Fruit fly (Drosophila melanogaster): ENCODE results near the gene CG15021.

- no peak for TF ChIP-seq pan (optimal IDR thresholded peaks at IDR 0.05)
- no peak for TF ChIP-seq pan (GFP tag; optimal IDR thresholded peaks at IDR 0.05 in 1 of 2, IDR thresholded peaks at IDR 0.05 in 1 of 2)
- no peak for TF ChIP-seq CHES-1-like (GFP tag; optimal IDR thresholded peaks at IDR 0.05)
- no peak for TF ChIP-seq GATAe (GFP tag; conservative IDR thresholded peaks at IDR 0.05)
- TF ChIP-seq fd96Cb (tag; optimal IDR thresholded peaks at IDR 0.05) = no peak
Measured at dm6 chr3L:4426581-4426980, 9.9 kb upstream of the CG15021 start.
